Worm (Caenorhabditis elegans) whole organism, L4/young adult: Measurements from ENCODE around the gene ZK1055.4.

Experiments used
- W03F9.2 ChIP-seq: fragments of 150-350 bp; optimal IDR thresholded peaks from 2 replicates; lab custom pipeline; 2014; ENCODE audit warnings: missing biosample characterization, missing genetic modification characterization
- him-1 ChIP-seq: sonication (generic microtip); optimal IDR thresholded peaks from 2 replicates; lab custom pipeline; 2016; ENCODE audit warnings: missing genotype, missing genetic modification reagents, missing genetic modification characterization, missing compliant biosample characterization

ce11 chrV:6626244-6626643 lies 44.4 kb downstream of the ZK1055.4 start, which contains the start of gene ppt-1:
- no peak for TF ChIP-seq W03F9.2 (tag; lab: Kevin White, UChicago)
- no peak for TF ChIP-seq him-1 (tag; lab: Kevin White, UChicago)
